Fruit fly (Drosophila melanogaster): ENCODE results near the gene futsch.

futsch gene

dm6 chrX:1370104-1370802 is 38.6 kb upstream of the futsch start, which contains the start of gene ssx (continued):
- 0 out of 4 replicates have a peak, but pooled peaks have one; percentile 23 for TF ChIP-seq Gug (GFP tag; IDR thresholded peaks at IDR 0.05)
- peak; percentile 10 for TF ChIP-seq Mad (GFP tag; optimal IDR thresholded peaks at IDR 0.05)
- TF ChIP-seq Camta (GFP tag; optimal IDR thresholded peaks at IDR 0.05), result peak; percentile 39
- TF ChIP-seq CG4282 (GFP tag; optimal IDR thresholded peaks at IDR 0.05), result peak; percentile 2
- TF ChIP-seq bsh (GFP tag; optimal IDR thresholded peaks at IDR 0.05), result peak in 1 of 2 experiments; percentile 44
- peak; percentile 70 for TF ChIP-seq Myb (GFP tag; optimal IDR thresholded peaks at IDR 0.05)
- TF ChIP-seq ATbp (GFP tag; optimal IDR thresholded peaks at IDR 0.05), result peak; percentile 29
- TF ChIP-seq CG10366 (GFP tag; IDR thresholded peaks at IDR 0.05), result peak; percentile 55
- peak; percentile 49 for TF ChIP-seq Dip3 (GFP tag; optimal IDR thresholded peaks at IDR 0.05)
- TF ChIP-seq jumu (GFP tag; optimal IDR thresholded peaks at IDR 0.05), result peak; percentile 36

dm6 chrX:1372667-1373066 is 36.2 kb upstream of the futsch start:
- no peak for TF ChIP-seq Fer3 (tag; optimal IDR thresholded peaks at IDR 0.05)
- TF ChIP-seq CG18619 (GFP tag; optimal IDR thresholded peaks at IDR 0.05), result no peak
- peak; percentile 54 for TF ChIP-seq CG4360 (GFP tag; IDR thresholded peaks at IDR 0.05)
- peak; percentile 70 for TF ChIP-seq gcm (GFP tag; optimal IDR thresholded peaks at IDR 0.05)

dm6 chrX:1375265-1375958 is 33.5 kb upstream of the futsch start, which contains the start of gene AMPKalpha:
TSS of gene AMPKalpha (plus strand) at chrX:1375536.
- TF ChIP-seq Usf (GFP tag; optimal IDR thresholded peaks at IDR 0.05) (no peak), exex (tag; optimal IDR thresholded peaks at IDR 0.05) (peak; percentile 14), onecut (GFP tag; IDR thresholded peaks at IDR 0.05) (0 out of 2 replicates have a peak, but pooled peaks have one; percentile 21), CG34376 (GFP tag; optimal IDR thresholded peaks at IDR 0.05) (peak; percentile 44), hb (GFP tag; IDR thresholded peaks at IDR 0.05; ENCODE audit: partially characterized antibody) (no peak), CG8388 (GFP tag; optimal IDR thresholded peaks at IDR 0.05) (peak; percentile 48), gt (GFP tag; IDR thresholded peaks at IDR 0.05) (no peak), CG1647 (GFP tag; optimal IDR thresholded peaks at IDR 0.05) (no peak), Adf1 (GFP tag; IDR thresholded peaks at IDR 0.05) (peak; percentile 8; the same call in 1 of the 2 replicates), vvl (GFP tag; IDR thresholded peaks at IDR 0.05) (peak; percentile 19; the same call in 1 of the 2 replicates), Six4 (GFP tag; optimal IDR thresholded peaks at IDR 0.05) (no peak), Spps (tag; optimal IDR thresholded peaks at IDR 0.05) (no peak), nerfin-2 (GFP tag; IDR thresholded peaks at IDR 0.05; ENCODE audit: partially characterized antibody) (no peak), Trl (optimal IDR thresholded peaks at IDR 0.05) (peak; percentile 37 to 53), Trl (GFP tag; optimal IDR thresholded peaks at IDR 0.05) (no peak), CG13296 (GFP tag; optimal IDR thresholded peaks at IDR 0.05) (no peak), Dll (GFP tag; IDR thresholded peaks at IDR 0.05; ENCODE audit: partially characterized antibody) (peak; percentile 38; the same call in 1 of the 4 replicates), CG6791 (GFP tag; IDR thresholded peaks at IDR 0.05; ENCODE audit: partially characterized antibody) (peak; percentile 43; the same call in 1 of the 3 replicates), abd-A (tag; optimal IDR thresholded peaks at IDR 0.05) (peak; percentile 24), CG2116 (GFP tag; optimal IDR thresholded peaks at IDR 0.05) (peak; percentile 28), CG15479 (GFP tag; optimal IDR thresholded peaks at IDR 0.05) (peak; percentile 33), HLH4C (GFP tag; IDR thresholded peaks at IDR 0.05; ENCODE audit: partially characterized antibody) (0 out of 3 replicates have a peak, but pooled peaks have one; percentile 24), HmgZ (tag; optimal IDR thresholded peaks at IDR 0.05) (no peak), CG2875 (GFP tag; optimal IDR thresholded peaks at IDR 0.05) (no peak), pita (GFP tag; optimal IDR thresholded peaks at IDR 0.05) (no peak), CG9437 (GFP tag; optimal IDR thresholded peaks at IDR 0.05) (peak; percentile 56), Myb (GFP tag; optimal IDR thresholded peaks at IDR 0.05) (peak; percentile 35), CG18599 (GFP tag; optimal IDR thresholded peaks at IDR 0.05) (no peak), Rfx (GFP tag; IDR thresholded peaks at IDR 0.05) (no peak), CG12219 (GFP tag; optimal IDR thresholded peaks at IDR 0.05) (no peak), Dref (GFP tag; IDR thresholded peaks at IDR 0.05) (peak; percentile 81)

Measured in whole organism, embryonic.